Worm (Caenorhabditis elegans): ENCODE measurements around the gene dhs-29.

The dhs-29 gene

DNA sequence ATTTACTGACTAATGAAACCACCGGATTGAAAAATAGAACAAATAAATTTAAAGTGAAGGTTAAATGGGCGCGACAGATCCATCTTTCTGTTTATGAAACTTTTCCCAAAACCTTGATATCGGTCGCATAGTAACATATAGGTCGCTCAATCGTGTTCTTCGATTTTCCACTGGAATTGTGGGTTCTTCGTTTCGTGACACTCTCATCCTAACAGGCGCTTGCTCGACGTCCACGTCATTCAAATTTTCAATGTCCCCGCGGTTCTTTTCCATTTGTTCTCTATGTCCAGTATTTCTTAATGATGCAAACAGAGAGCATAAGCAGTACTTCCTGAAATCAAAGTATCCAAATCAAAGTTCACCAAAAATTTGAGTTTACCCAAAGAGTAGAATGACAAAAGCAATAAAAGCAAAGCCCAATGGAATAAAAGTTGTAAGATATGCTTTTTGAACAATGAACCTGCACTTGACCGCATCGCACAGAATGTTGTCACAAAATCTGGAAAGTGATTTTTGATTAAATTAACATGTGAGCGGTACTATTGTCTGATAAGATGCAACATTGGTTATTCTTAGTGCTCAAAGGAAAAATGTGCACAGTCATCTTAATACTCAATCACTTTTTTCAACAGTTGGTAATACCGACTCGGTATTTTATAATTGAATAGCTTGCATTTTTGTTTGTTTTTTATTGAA, 2.8 kb upstream of the dhs-29 start, which contains the start of gene F27D9.13:
Gene F27D9.13 (minus strand): TSS at position 51 of the 696 bp plus-strand sequence.
- TF ChIP-seq rec-8 (tag; optimal IDR thresholded peaks at IDR 0.05) (no peak), hmg-20 (GFP tag; IDR thresholded peaks at IDR 0.05) (no peak), unc-62 (GFP tag; optimal IDR thresholded peaks at IDR 0.05) (no peak), T07F8.4 (tag; optimal IDR thresholded peaks at IDR 0.05) (no peak), efl-1 (GFP tag; optimal IDR thresholded peaks at IDR 0.05) (no peak), dpl-1 (GFP tag; optimal IDR thresholded peaks at IDR 0.05) (no peak), nhr-80 (tag; optimal IDR thresholded peaks at IDR 0.05) (peak; percentile 37), F57C9.4 (tag; optimal IDR thresholded peaks at IDR 0.05) (no peak), ztf-18 (tag; optimal IDR thresholded peaks at IDR 0.05) (no peak)

DNA sequence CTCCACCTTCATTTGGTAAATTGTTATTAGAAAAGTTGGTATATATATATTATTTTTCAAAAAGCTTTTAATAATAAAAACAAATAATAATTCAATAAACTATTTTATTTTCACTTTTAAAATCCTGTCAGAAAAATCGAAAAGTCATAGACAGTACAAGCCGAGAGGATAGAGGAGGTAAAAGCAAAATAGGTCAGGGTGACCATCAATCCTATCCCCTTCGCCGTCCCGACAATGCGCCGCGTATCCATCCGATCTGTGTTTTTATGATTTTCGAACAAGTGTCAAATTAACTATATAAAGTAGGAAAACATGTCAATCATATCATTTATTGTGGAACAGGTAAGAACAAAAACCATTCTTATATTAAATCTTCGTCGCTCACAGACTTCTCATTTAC, 682 bp upstream of the dhs-29 start:
- TF ChIP-seq cebp-1 (GFP tag; IDR thresholded peaks at IDR 0.05) (no peak), cebp-1 (tag; optimal IDR thresholded peaks at IDR 0.05) (no peak), F23B12.7 (tag; optimal IDR thresholded peaks at IDR 0.05; ENCODE audit: insufficient read depth) (no peak), ceh-91 (GFP tag; IDR thresholded peaks at IDR 0.05) (no peak), hmg-20 (GFP tag; IDR thresholded peaks at IDR 0.05) (no peak), Y56A3A.18 (GFP tag; IDR thresholded peaks at IDR 0.05) (no peak), Y53F4B.3 (GFP tag; IDR thresholded peaks at IDR 0.05) (no peak), ceh-27 (GFP tag; optimal IDR thresholded peaks at IDR 0.05) (no peak), dpl-1 (GFP tag; optimal IDR thresholded peaks at IDR 0.05) (no peak), ztf-6 (GFP tag; IDR thresholded peaks at IDR 0.05) (no peak), F55B11.4 (tag; optimal IDR thresholded peaks at IDR 0.05; ENCODE audit: borderline replicate concordance, insufficient read depth) (no peak), ztf-25 (GFP tag; IDR thresholded peaks at IDR 0.05) (no peak), rcor-1 (GFP tag; IDR thresholded peaks at IDR 0.05) (no peak), F22D6.2 (tag; optimal IDR thresholded peaks at IDR 0.05) (no peak), B0261.1 (tag; optimal IDR thresholded peaks at IDR 0.05) (no peak)

DNA sequence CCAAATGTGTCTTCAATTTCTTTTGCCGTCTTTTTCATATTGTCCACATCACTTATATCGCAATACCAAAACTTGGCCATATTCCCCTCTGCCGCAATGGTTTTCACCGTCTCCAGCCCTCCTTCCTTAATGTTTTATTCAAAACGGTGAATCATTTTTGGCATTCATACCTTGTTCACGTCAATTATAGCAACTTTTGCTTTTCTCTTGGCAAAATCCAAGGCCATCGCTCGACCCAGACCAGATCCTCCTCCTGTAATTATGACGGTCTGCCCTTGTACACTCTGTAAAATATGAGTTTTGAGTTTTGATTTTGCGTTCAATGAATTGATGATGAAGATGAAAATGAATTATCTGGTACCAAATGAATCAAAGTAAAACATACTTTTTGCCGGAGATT, 300 bp downstream of the dhs-29 start:
- TF ChIP-seq F33H1.4 (GFP tag; IDR thresholded peaks at IDR 0.05), result no peak
- TF ChIP-seq die-1 (tag; optimal IDR thresholded peaks at IDR 0.05), result no peak
- TF ChIP-seq F39B2.1 (GFP tag; IDR thresholded peaks at IDR 0.05), result no peak
- no peak for TF ChIP-seq rcor-1 (GFP tag; IDR thresholded peaks at IDR 0.05)
- no peak for TF ChIP-seq F10E7.11 (tag; optimal IDR thresholded peaks at IDR 0.05)
- no peak for TF ChIP-seq dox-1 (GFP tag; IDR thresholded peaks at IDR 0.05)
- no peak for TF ChIP-seq hlh-12 (tag; optimal IDR thresholded peaks at IDR 0.05)
- no peak for TF ChIP-seq aptf-3 (GFP tag; IDR thresholded peaks at IDR 0.05)
- TF ChIP-seq pbrm-1 (GFP tag; IDR thresholded peaks at IDR 0.05), result no peak

DNA sequence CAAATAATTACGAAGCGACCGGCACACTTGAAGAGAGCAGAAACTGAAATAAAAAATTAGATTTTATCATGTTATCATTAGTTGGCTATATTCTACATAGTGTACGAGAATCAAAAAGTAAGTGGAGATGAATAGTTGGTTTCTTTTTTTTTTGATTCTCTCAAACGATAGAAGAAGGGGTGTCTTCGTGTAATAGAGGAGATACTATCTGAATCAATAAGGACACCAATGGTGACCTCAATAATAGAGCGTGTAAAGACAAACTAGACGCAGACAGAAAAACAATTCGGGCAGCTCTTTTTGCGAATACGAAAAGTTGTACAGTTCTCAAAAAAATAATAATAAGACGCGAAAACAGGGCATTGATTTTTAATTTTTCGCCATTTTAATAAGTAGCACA, 2.2 kb downstream of the dhs-29 start:
- TF ChIP-seq snpc-4 (GFP tag; optimal IDR thresholded peaks at IDR 0.05) (no peak), snpc-4 (tag; optimal IDR thresholded peaks at IDR 0.05) (no peak), B0035.1 (tag; optimal IDR thresholded peaks at IDR 0.05) (no peak), die-1 (tag; optimal IDR thresholded peaks at IDR 0.05) (no peak), sdz-38 (tag; optimal IDR thresholded peaks at IDR 0.05) (no peak), sea-2 (GFP tag; IDR thresholded peaks at IDR 0.05) (no peak), snpc-1.1 (tag; optimal IDR thresholded peaks at IDR 0.05; ENCODE audit: insufficient read depth) (no peak), nhr-179 (tag; optimal IDR thresholded peaks at IDR 0.05) (no peak), efl-1 (GFP tag; optimal IDR thresholded peaks at IDR 0.05) (no peak), somi-1 (GFP tag; optimal IDR thresholded peaks at IDR 0.05) (no peak), rcor-1 (GFP tag; IDR thresholded peaks at IDR 0.05) (no peak)
